Fruit fly (Drosophila melanogaster): Measurements from ENCODE around the gene CG7102.

Gene CG7102

DNA sequence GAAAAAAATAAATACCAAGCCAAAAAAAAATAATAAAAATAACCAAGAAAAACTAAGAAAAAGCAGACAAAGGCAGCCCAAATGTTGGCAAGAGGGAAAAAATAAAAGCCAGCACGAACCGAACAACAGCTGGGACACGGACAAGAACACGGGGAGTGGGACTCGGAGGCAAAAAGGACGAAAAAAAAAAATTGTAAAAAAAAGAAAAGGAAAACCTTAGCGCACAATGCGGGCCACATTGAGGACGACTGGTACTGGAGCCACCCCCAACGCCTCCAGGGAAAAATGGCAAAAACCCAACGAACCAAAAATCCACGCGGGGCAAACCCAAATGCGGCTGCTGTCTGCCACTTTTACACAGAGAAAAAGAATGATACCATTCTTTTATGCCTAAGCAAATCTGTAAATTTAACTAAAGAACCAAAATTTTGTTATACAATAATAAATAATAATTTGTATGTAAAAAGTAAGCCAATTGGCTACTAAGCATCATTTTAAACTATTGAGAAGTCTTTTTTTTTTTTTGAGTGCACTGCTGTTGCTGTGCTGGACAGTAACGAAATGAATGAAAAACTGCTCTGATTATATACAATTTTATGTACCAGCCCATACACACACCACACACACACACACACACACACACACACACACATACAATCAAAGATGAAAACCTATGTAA is 44.9 kb upstream of the CG7102 start:
- TF ChIP-seq HmgZ (tag; optimal IDR thresholded peaks at IDR 0.05) (peak; percentile 32), zen (tag; optimal IDR thresholded peaks at IDR 0.05) (peak; percentile 36), fru (optimal IDR thresholded peaks at IDR 0.05) (no peak), pum (GFP tag; optimal IDR thresholded peaks at IDR 0.05) (no peak), dpn (GFP tag; optimal IDR thresholded peaks at IDR 0.05) (peak; percentile 3 to 52), crc (GFP tag; optimal IDR thresholded peaks at IDR 0.05) (no peak), cwo (GFP tag; optimal IDR thresholded peaks at IDR 0.05) (peak; percentile 87), CG2116 (GFP tag; optimal IDR thresholded peaks at IDR 0.05) (no peak), MBD-R2 (GFP tag; IDR thresholded peaks at IDR 0.05) (peak; percentile 60; the same call in 1 of the 2 replicates), CG14965 (GFP tag; optimal IDR thresholded peaks at IDR 0.05; ENCODE audit: borderline replicate concordance) (no peak), CG11085 (GFP tag; IDR thresholded peaks at IDR 0.05) (peak; percentile 81), D (optimal IDR thresholded peaks at IDR 0.05) (no peak), D (GFP tag; optimal IDR thresholded peaks at IDR 0.05) (peak; percentile 16), hth (optimal IDR thresholded peaks at IDR 0.05) (no peak), chm (GFP tag; IDR thresholded peaks at IDR 0.05) (no peak), unpg (GFP tag; optimal IDR thresholded peaks at IDR 0.05) (peak; percentile 63), repo (GFP tag; optimal IDR thresholded peaks at IDR 0.05) (no peak), dmrt99B (tag; optimal IDR thresholded peaks at IDR 0.05) (peak; percentile 79), exex (tag; optimal IDR thresholded peaks at IDR 0.05) (peak; percentile 69), ab (GFP tag; optimal IDR thresholded peaks at IDR 0.05) (no peak), Mes4 (GFP tag; optimal IDR thresholded peaks at IDR 0.05) (no peak), row (GFP tag; IDR thresholded peaks at IDR 0.05) (peak; percentile 83), CG14710 (tag; optimal IDR thresholded peaks at IDR 0.05) (peak; percentile 33), Camta (GFP tag; optimal IDR thresholded peaks at IDR 0.05) (no peak), CG9876 (GFP tag; optimal IDR thresholded peaks at IDR 0.05) (no peak), CG9215 (GFP tag; IDR thresholded peaks at IDR 0.05) (peak; percentile 70), pfk (GFP tag; optimal IDR thresholded peaks at IDR 0.05) (no peak), TFAM (GFP tag; optimal IDR thresholded peaks at IDR 0.05) (no peak), Blimp-1 (GFP tag; optimal IDR thresholded peaks at IDR 0.05) (peak; percentile 72), tx (GFP tag; optimal IDR thresholded peaks at IDR 0.05) (no peak), Hr39 (optimal IDR thresholded peaks at IDR 0.05) (no peak), sna (GFP tag; IDR thresholded peaks at IDR 0.05; ENCODE audit: partially characterized antibody) (no peak), CG7745 (tag; optimal IDR thresholded peaks at IDR 0.05) (no peak), CG32532 (GFP tag; IDR thresholded peaks at IDR 0.05) (peak; percentile 84), CG14667 (GFP tag; IDR thresholded peaks at IDR 0.05) (peak; percentile 78), CG12769 (tag; optimal IDR thresholded peaks at IDR 0.05) (peak; percentile 60), NFAT (GFP tag; IDR thresholded peaks at IDR 0.05) (peak; percentile 54; the same call in 1 of the 2 replicates), CG17186 (GFP tag; optimal IDR thresholded peaks at IDR 0.05) (no peak), CG6813 (GFP tag; optimal IDR thresholded peaks at IDR 0.05) (peak; percentile 77), cato (GFP tag; optimal IDR thresholded peaks at IDR 0.05; ENCODE audit: borderline replicate concordance) (no peak), Deaf1 (tag; optimal IDR thresholded peaks at IDR 0.05) (peak; percentile 48), CG7839 (tag; optimal IDR thresholded peaks at IDR 0.05) (peak; percentile 88), CG12104 (GFP tag; optimal IDR thresholded peaks at IDR 0.05) (peak; percentile 72), cad (GFP tag; optimal IDR thresholded peaks at IDR 0.05) (no peak), ham (GFP tag; IDR thresholded peaks at IDR 0.05) (no peak), CG2129 (GFP tag; IDR thresholded peaks at IDR 0.05; ENCODE audit: partially characterized antibody) (no peak), CG3847 (GFP tag; IDR thresholded peaks at IDR 0.05) (peak; percentile 59), Mad (GFP tag; optimal IDR thresholded peaks at IDR 0.05) (peak; percentile 9), sim (GFP tag; IDR thresholded peaks at IDR 0.05) (no peak), H2.0 (GFP tag; IDR thresholded peaks at IDR 0.05) (peak; percentile 56), Ptx1 (GFP tag; IDR thresholded peaks at IDR 0.05) (peak; percentile 76)
